Fruit fly (Drosophila melanogaster): ENCODE measurements around the gene Adck5.

DNA sequence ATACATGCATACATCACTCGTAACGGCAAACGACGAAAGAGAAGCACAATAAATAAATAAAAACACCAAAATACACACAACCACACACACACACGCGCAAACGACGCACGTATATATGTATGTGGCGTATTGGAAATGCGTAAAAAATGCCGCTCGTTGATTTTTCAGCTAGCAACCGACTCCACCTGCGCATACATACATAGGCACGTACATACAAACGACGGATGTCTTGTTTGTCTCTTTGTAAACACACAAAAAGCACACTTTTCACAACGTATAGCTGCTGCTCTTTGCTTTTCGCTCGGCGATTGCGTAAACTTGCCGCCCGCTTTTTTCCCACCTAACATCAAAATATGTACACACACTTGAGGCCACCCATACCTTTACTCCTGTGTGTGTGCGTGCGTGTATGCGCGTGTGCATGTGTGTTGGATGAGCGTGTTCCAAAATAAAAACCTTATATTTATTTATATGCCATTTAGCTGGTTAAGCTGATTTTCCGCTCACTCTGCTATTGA lies 49.7 kb upstream of the Adck5 start:
- peak; percentile 18 for TF ChIP-seq psq (GFP tag; optimal IDR thresholded peaks at IDR 0.05)
- no peak for TF ChIP-seq Dif (GFP tag; optimal IDR thresholded peaks at IDR 0.05; ENCODE audit: partially characterized antibody)
- TF ChIP-seq Hnf4 (GFP tag; optimal IDR thresholded peaks at IDR 0.05), result no peak
- TF ChIP-seq Mio (GFP tag; optimal IDR thresholded peaks at IDR 0.05), result no peak
- TF ChIP-seq OdsH (GFP tag; optimal IDR thresholded peaks at IDR 0.05), result no peak
- TF ChIP-seq rgr (GFP tag; optimal IDR thresholded peaks at IDR 0.05), result no peak
- TF ChIP-seq pan (optimal IDR thresholded peaks at IDR 0.05), result no peak
- no peak for TF ChIP-seq usp (GFP tag; optimal IDR thresholded peaks at IDR 0.05)
- TF ChIP-seq h (GFP tag; optimal IDR thresholded peaks at IDR 0.05), result peak; percentile 34
- TF ChIP-seq woc (GFP tag; optimal IDR thresholded peaks at IDR 0.05), result no peak
- TF ChIP-seq Abd-B (GFP tag; optimal IDR thresholded peaks at IDR 0.05), result no peak
- no peak for TF ChIP-seq ey (GFP tag; optimal IDR thresholded peaks at IDR 0.05)
- peak; percentile 12 for TF ChIP-seq jim (GFP tag; optimal IDR thresholded peaks at IDR 0.05)
